Worm (Caenorhabditis elegans) whole organism, L1 larva: ENCODE measurements around the gene gln-2.

Experiments
- C16A3.4 ChIP-seq: fragments of 150-350 bp; optimal IDR thresholded peaks from 2 replicates; lab custom pipeline; 2014; ENCODE audit warnings: missing biosample characterization, missing genetic modification characterization
- C34B4.2 ChIP-seq: sonication (generic microtip); optimal IDR thresholded peaks from 2 replicates; lab custom pipeline; 2017; ENCODE audit warnings: mild to moderate bottlenecking, missing genetic modification characterization, missing compliant biosample characterization
- Y116A8C.19 ChIP-seq: sonication (generic microtip); optimal IDR thresholded peaks from 2 replicates; lab custom pipeline; 2016; ENCODE audit warnings: missing compliant biosample characterization, missing genetic modification characterization, borderline replicate concordance
- blmp-1 ChIP-seq: fragments of 150-350 bp; optimal IDR thresholded peaks from 2 replicates; lab custom pipeline; 2014; ENCODE audit warnings: missing biosample characterization, missing genetic modification characterization
- ceh-63 ChIP-seq: fragments of 200-800 bp; sonication (Bioruptor generic); optimal IDR thresholded peaks from 2 replicates; lab custom pipeline; 2018; ENCODE audit warnings: mild to moderate bottlenecking, missing genetic modification characterization, missing compliant biosample characterization
- ceh-82 ChIP-seq, 3 experiments: fragments of 150-350 bp in 1 of 3; sonication (generic microtip) in 2 of 3; optimal IDR thresholded peaks; 2 replicates each; lab custom pipeline; 2014 to 2017; ENCODE audit warnings: missing biosample characterization in 3 of 3, missing genetic modification characterization in 3 of 3
- ceh-88 ChIP-seq: fragments of 200-800 bp; sonication (Bioruptor generic); IDR thresholded peaks from 2 replicates; pipeline ENCODE4 v1.3.6; 2022; ENCODE audit warnings: missing genetic modification characterization, missing compliant biosample characterization
- ceh-90 ChIP-seq: sonication (generic microtip); optimal IDR thresholded peaks from 2 replicates; lab custom pipeline; 2016; ENCODE audit warnings: missing genetic modification characterization, missing compliant biosample characterization
- ces-1 ChIP-seq: fragments of 150-350 bp; optimal IDR thresholded peaks from 2 replicates; lab custom pipeline; 2014; ENCODE audit warnings: missing biosample characterization, missing genetic modification reagents, missing genetic modification characterization
- dpl-1 ChIP-seq, 3 experiments: fragments of 150-350 bp in 2 of 3; sonication (generic microtip) in 1 of 3; optimal IDR thresholded peaks; 2 replicates each; lab custom pipeline; 2014 to 2017; ENCODE audit warnings: missing biosample characterization in 3 of 3, missing genetic modification characterization in 3 of 3, missing genetic modification reagents in 3 of 3
- dsc-1 ChIP-seq: sonication (generic microtip); optimal IDR thresholded peaks from 2 replicates; lab custom pipeline; 2016; ENCODE audit warnings: mild to moderate bottlenecking, missing genetic modification characterization, missing compliant biosample characterization
- efl-1 ChIP-seq, 4 experiments: fragments of 150-350 bp; optimal IDR thresholded peaks in 3 of 4; peaks in 1 of 4; 1 replicate in 1 of 4; 2 replicates in 3 of 4; lab custom pipeline; 2014; ENCODE audit warnings: missing biosample characterization in 2 of 4, missing genetic modification characterization in 2 of 4, missing genetic modification reagents in 2 of 4
- fkh-10 ChIP-seq: sonication (generic microtip); optimal IDR thresholded peaks from 2 replicates; lab custom pipeline; 2017; ENCODE audit warnings: missing biosample characterization, missing genetic modification reagents, missing genetic modification characterization
- fkh-4 ChIP-seq: sonication (generic microtip); optimal IDR thresholded peaks from 2 replicates; lab custom pipeline; 2016; ENCODE audit warnings: missing compliant biosample characterization, missing genetic modification characterization, borderline replicate concordance
- grh-1 ChIP-seq: fragments of 200-800 bp; sonication (Bioruptor generic); IDR thresholded peaks from 2 replicates; pipeline ENCODE4 v1.3.6; 2022; ENCODE audit warnings: missing genetic modification reagents, missing genetic modification characterization, missing compliant biosample characterization
- jun-1 ChIP-seq: fragments of 150-350 bp; optimal IDR thresholded peaks from 2 replicates; lab custom pipeline; 2014; ENCODE audit warnings: missing biosample characterization, missing genetic modification reagents, missing genetic modification characterization
- lin-14 ChIP-seq: fragments of 200-800 bp; sonication (Bioruptor generic); optimal IDR thresholded peaks from 2 replicates; lab custom pipeline; 2018; ENCODE audit warnings: mild to moderate bottlenecking, missing genetic modification characterization, moderate library complexity, missing compliant biosample characterization
- lin-15B ChIP-seq: fragments of 150-350 bp; sonication (generic microtip); optimal IDR thresholded peaks from 3 replicates; lab custom pipeline; 2014; ENCODE audit warnings: missing biosample characterization, missing genetic modification characterization
- lin-39 ChIP-seq: fragments of 150-350 bp; optimal IDR thresholded peaks from 2 replicates; lab custom pipeline; 2014; ENCODE audit warnings: missing biosample characterization, missing genetic modification reagents, missing genetic modification characterization
- lir-3 ChIP-seq: sonication (generic microtip); optimal IDR thresholded peaks from 2 replicates; lab custom pipeline; 2016; ENCODE audit warnings: mild to moderate bottlenecking, missing genetic modification characterization, moderate library complexity, missing compliant biosample characterization; ENCODE audit not compliant: poor library complexity
- mab-9 ChIP-seq: fragments of 200-800 bp; sonication (Bioruptor generic); IDR thresholded peaks from 2 replicates; pipeline ENCODE4 v1.3.6; 2022; ENCODE audit warnings: missing genetic modification reagents, missing genetic modification characterization, missing compliant biosample characterization
- mdl-1 ChIP-seq, 2 experiments: fragments of 150-350 bp; optimal IDR thresholded peaks; 2 replicates each; lab custom pipeline; 2014 to 2017; ENCODE audit warnings: missing biosample characterization in 2 of 2, missing genetic modification characterization in 2 of 2, inconsistent platforms in 1 of 2
- mep-1 ChIP-seq: fragments of 150-350 bp; optimal IDR thresholded peaks from 2 replicates; lab custom pipeline; 2014; ENCODE audit warnings: missing biosample characterization, missing genetic modification characterization
- nhr-11 ChIP-seq: fragments of 150-350 bp; optimal IDR thresholded peaks from 2 replicates; lab custom pipeline; 2014; ENCODE audit warnings: missing biosample characterization, missing genetic modification characterization
- nhr-19 ChIP-seq: fragments of 200-800 bp; sonication (Bioruptor generic); conservative IDR thresholded peaks from 2 replicates; pipeline ENCODE4 v1.3.6; 2022; ENCODE audit warnings: missing genetic modification characterization, missing compliant biosample characterization
- nhr-20 ChIP-seq: sonication (generic microtip); optimal IDR thresholded peaks from 2 replicates; lab custom pipeline; 2016; ENCODE audit warnings: mild to moderate bottlenecking, missing genetic modification characterization, missing compliant biosample characterization
- nhr-28 ChIP-seq: fragments of 150-350 bp; optimal IDR thresholded peaks from 2 replicates; lab custom pipeline; 2014; ENCODE audit warnings: missing biosample characterization, missing genetic modification characterization
- nhr-47 ChIP-seq: sonication (generic microtip); optimal IDR thresholded peaks from 2 replicates; lab custom pipeline; 2016; ENCODE audit warnings: mild to moderate bottlenecking, missing genetic modification characterization, moderate library complexity, missing compliant biosample characterization
- nhr-84 ChIP-seq: sonication (generic microtip); optimal IDR thresholded peaks from 2 replicates; lab custom pipeline; 2017; ENCODE audit warnings: missing biosample characterization, missing genetic modification characterization
- pag-3 ChIP-seq: sonication (generic microtip); optimal IDR thresholded peaks from 2 replicates; lab custom pipeline; 2017; ENCODE audit warnings: missing genetic modification characterization, mild to moderate bottlenecking, missing compliant biosample characterization, antibody characterized with exemption, borderline replicate concordance; ENCODE audit not compliant: insufficient read depth
- pqm-1 ChIP-seq: sonication (generic microtip); optimal IDR thresholded peaks from 3 replicates; lab custom pipeline; 2017; ENCODE audit warnings: missing biosample characterization, missing genetic modification characterization
- rnt-1 ChIP-seq: sonication (generic microtip); optimal IDR thresholded peaks from 2 replicates; lab custom pipeline; 2016; ENCODE audit warnings: mild to moderate bottlenecking, missing genetic modification characterization, moderate library complexity, missing compliant biosample characterization
- snpc-4 ChIP-seq: fragments of 150-350 bp; optimal IDR thresholded peaks from 2 replicates; lab custom pipeline; 2014; ENCODE audit warnings: missing biosample characterization, missing genetic modification characterization
- sptf-1 ChIP-seq: fragments of 150-350 bp; optimal IDR thresholded peaks from 2 replicates; lab custom pipeline; 2014; ENCODE audit warnings: missing biosample characterization, missing genetic modification characterization
- sup-37 ChIP-seq: fragments of 200-800 bp; sonication (Bioruptor generic); optimal IDR thresholded peaks from 2 replicates; lab custom pipeline; 2018; ENCODE audit warnings: mild to moderate bottlenecking, missing genetic modification characterization, missing compliant biosample characterization
- tbx-2 ChIP-seq: sonication (generic microtip); optimal IDR thresholded peaks from 2 replicates; lab custom pipeline; 2016; ENCODE audit warnings: missing genetic modification characterization, missing compliant biosample characterization
- unc-30 ChIP-seq: sonication (generic microtip); optimal IDR thresholded peaks from 2 replicates; lab custom pipeline; 2017; ENCODE audit warnings: missing biosample characterization, missing genetic modification characterization
- unc-62 ChIP-seq: fragments of 150-350 bp; optimal IDR thresholded peaks from 2 replicates; lab custom pipeline; 2014; ENCODE audit warnings: missing biosample characterization, missing genetic modification reagents, missing genetic modification characterization
- vab-15 ChIP-seq: sonication (generic microtip); optimal IDR thresholded peaks from 2 replicates; lab custom pipeline; 2017; ENCODE audit warnings: missing genotype, mild to moderate bottlenecking, missing genetic modification characterization, missing compliant biosample characterization
- ztf-11 ChIP-seq, 2 experiments: sonication (generic microtip); optimal IDR thresholded peaks; 2 replicates each; lab custom pipeline; 2016 to 2017; ENCODE audit warnings: missing genetic modification characterization in 2 of 2, missing biosample characterization in 1 of 2, missing compliant biosample characterization in 1 of 2
- ztf-4 ChIP-seq: fragments of 150-350 bp; optimal IDR thresholded peaks from 2 replicates; lab custom pipeline; 2014; ENCODE audit warnings: missing biosample characterization, missing genetic modification characterization

gln-2 gene

ce11 chrIII:9973765-9974164, 29.1 kb upstream of the gln-2 start, which contains the start of gene R10E12.2:
Gene R10E12.2 (minus strand): TSS chrIII:9973865.
- no peak for TF ChIP-seq sptf-1 (tag; lab: Kevin White, UChicago)
- no peak for TF ChIP-seq efl-1 (optimal IDR thresholded peaks at IDR 0.05; lab: Kevin White, UChicago)
- TF ChIP-seq efl-1 (GFP tag; optimal IDR thresholded peaks at IDR 0.05 in 1 of 2; lab: Kevin White, UChicago), result peak in 1 of 2 experiments; percentile 26

- TF ChIP-seq vab-15 (tag; lab: Kevin White, UChicago) (no peak), tbx-2 (tag; lab: Kevin White, UChicago) (no peak), lin-15B (tag; lab: Kevin White, UChicago) (no peak), dsc-1 (peak; percentile 97), jun-1 (no peak), nhr-20 (tag; lab: Kevin White, UChicago) (no peak), blmp-1 (tag; lab: Kevin White, UChicago) (no peak), fkh-10 (GFP tag; lab: Kevin White, UChicago) (peak; percentile 49), mdl-1 (tag; optimal IDR thresholded peaks at IDR 0.05; lab: Kevin White, UChicago) (no peak), ceh-82 (tag; optimal IDR thresholded peaks at IDR 0.05; lab: Kevin White, UChicago) (no peak), nhr-47 (no peak), Y116A8C.19 (no peak), nhr-84 (tag; lab: Kevin White, UChicago) (no peak), rnt-1 (tag; lab: Kevin White, UChicago) (no peak), C16A3.4 (tag; lab: Kevin White, UChicago) (no peak), lin-14 (peak; percentile 24), fkh-4 (tag; lab: Kevin White, UChicago) (peak; percentile 71), mep-1 (tag; lab: Kevin White, UChicago) (no peak), ztf-11 (tag; optimal IDR thresholded peaks at IDR 0.05; lab: Kevin White, UChicago) (no peak), lin-39 (tag; lab: Kevin White, UChicago) (no peak), C34B4.2 (tag; lab: Kevin White, UChicago) (no peak), pqm-1 (tag; lab: Kevin White, UChicago) (no peak), pag-3 (tag; lab: Kevin White, UChicago) (no peak), sptf-1 (tag; lab: Kevin White, UChicago) (no peak), lir-3 (tag; lab: Kevin White, UChicago) (no peak), unc-62 (GFP tag; lab: Kevin White, UChicago) (no peak), ceh-88 (GFP tag; lab: Robert Waterston, UW) (no peak), unc-30 (tag; lab: Kevin White, UChicago) (no peak), ces-1 (GFP tag; lab: Kevin White, UChicago) (no peak), dpl-1 (GFP tag; optimal IDR thresholded peaks at IDR 0.05; lab: Kevin White, UChicago) (no peak), ztf-4 (tag; lab: Kevin White, UChicago) (no peak), mab-9 (GFP tag; lab: Robert Waterston, UW) (no peak), nhr-19 (GFP tag; lab: Robert Waterston, UW) (no peak), grh-1 (GFP tag; lab: Robert Waterston, UW) (no peak), snpc-4 (tag; lab: Kevin White, UChicago) (no peak), sup-37 (no peak), efl-1 (optimal IDR thresholded peaks at IDR 0.05; lab: Kevin White, UChicago) (no peak), efl-1 (GFP tag; optimal IDR thresholded peaks at IDR 0.05 in 1 of 2; lab: Kevin White, UChicago) (peak in 1 of 2 experiments; percentile 74), ceh-63 (GFP tag; lab: Kevin White, UChicago) (no peak), ceh-90 (tag; lab: Kevin White, UChicago) (no peak), nhr-28 (tag; lab: Kevin White, UChicago) (no peak), nhr-11 (tag; lab: Kevin White, UChicago) (no peak)
- TF ChIP-seq, all 84 proteins: peak for 5
These were observed 27.7 kb upstream of the gln-2 start for ce11 chrIII:9972192-9972811.
